Worm (Caenorhabditis elegans): ENCODE measurements around the gene asm-2.
A peak's percentile ranks its signal among the peaks of the same experiment; 100 is the strongest.

asm-2 gene

ce11 chrX:11299642-11300307 lies 24.3 kb downstream of the asm-2 start, which contains the start of the genes snrp-40.1 and F08G12.3 (continued):
- TF ChIP-seq tag-97 (GFP tag; IDR thresholded peaks at IDR 0.05) (no peak), madf-9 (GFP tag; conservative IDR thresholded peaks at IDR 0.05) (peak; percentile 27), cey-2 (tag; optimal IDR thresholded peaks at IDR 0.05; ENCODE audit: borderline replicate concordance, insufficient read depth) (no peak), nhr-76 (tag; optimal IDR thresholded peaks at IDR 0.05) (no peak), nhr-25 (tag; optimal IDR thresholded peaks at IDR 0.05; ENCODE audit: borderline replicate concordance, insufficient read depth) (peak; percentile 71), rbr-2 (tag; optimal IDR thresholded peaks at IDR 0.05) (peak; percentile 89), madf-5 (GFP tag; IDR thresholded peaks at IDR 0.05) (no peak), daf-19 (GFP tag; conservative IDR thresholded peaks at IDR 0.05) (no peak), lin-1 (GFP tag; IDR thresholded peaks at IDR 0.05) (no peak), nhr-6 (tag; optimal IDR thresholded peaks at IDR 0.05) (peak; percentile 86), mdl-1 (tag; optimal IDR thresholded peaks at IDR 0.05) (peak; percentile 59 to 88), ceh-82 (tag; optimal IDR thresholded peaks at IDR 0.05) (no peak), jun-1 (tag; optimal IDR thresholded peaks at IDR 0.05) (peak; percentile 14), ceh-20 (GFP tag; IDR thresholded peaks at IDR 0.05) (0 out of 2 replicates have a peak, but pooled peaks have one; percentile 33), lir-3 (tag; optimal IDR thresholded peaks at IDR 0.05) (no peak), nhr-237 (tag; optimal IDR thresholded peaks at IDR 0.05) (no peak), dpl-1 (GFP tag; optimal IDR thresholded peaks at IDR 0.05) (peak; percentile 62), gei-8 (GFP tag; optimal IDR thresholded peaks at IDR 0.05) (no peak), daf-16 (GFP tag; optimal IDR thresholded peaks at IDR 0.05) (peak in 1 of 2 experiments; percentile 59), daf-16 (tag; optimal IDR thresholded peaks at IDR 0.05) (peak; percentile 83), T26A8.4 (GFP tag; IDR thresholded peaks at IDR 0.05) (peak; percentile 51; the same call in 1 of the 2 replicates), arid-1 (GFP tag; conservative IDR thresholded peaks at IDR 0.05) (peak; percentile 47; the same call in 1 of the 2 replicates), hlh-11 (tag; optimal IDR thresholded peaks at IDR 0.05) (peak; percentile 92), attf-4 (tag; optimal IDR thresholded peaks at IDR 0.05) (no peak), nhr-77 (tag; optimal IDR thresholded peaks at IDR 0.05) (peak; percentile 78), pha-4 (GFP tag; IDR thresholded peaks at IDR 0.05) (no peak), pha-4 (tag; optimal IDR thresholded peaks at IDR 0.05) (no peak), tra-1 (GFP tag; IDR thresholded peaks at IDR 0.05) (peak; percentile 50; the same call in 1 of the 2 replicates), F37D6.2 (tag; optimal IDR thresholded peaks at IDR 0.05) (peak; percentile 57), lin-13 (GFP tag; optimal IDR thresholded peaks at IDR 0.05) (peak; percentile 28), unc-39 (tag; optimal IDR thresholded peaks at IDR 0.05) (no peak), mxl-3 (GFP tag; optimal IDR thresholded peaks at IDR 0.05) (peak; percentile 93), daf-8 (GFP tag; IDR thresholded peaks at IDR 0.05) (no peak), ceh-28 (tag; optimal IDR thresholded peaks at IDR 0.05) (no peak), fkh-10 (GFP tag; optimal IDR thresholded peaks at IDR 0.05) (peak; percentile 90), unc-130 (GFP tag; optimal IDR thresholded peaks at IDR 0.05) (no peak), T20F7.1 (GFP tag; optimal IDR thresholded peaks at IDR 0.05) (peak; percentile 14), nhr-48 (tag; optimal IDR thresholded peaks at IDR 0.05) (peak; percentile 68), ztf-7 (tag; optimal IDR thresholded peaks at IDR 0.05) (no peak), D1046.2 (GFP tag; IDR thresholded peaks at IDR 0.05) (no peak), nhr-111 (GFP tag; optimal IDR thresholded peaks at IDR 0.05) (no peak), ama-1 (optimal IDR thresholded peaks at IDR 0.05) (no peak), ZK546.5 (tag; optimal IDR thresholded peaks at IDR 0.05) (no peak), zip-2 (tag; optimal IDR thresholded peaks at IDR 0.05) (no peak), unc-62 (GFP tag; optimal IDR thresholded peaks at IDR 0.05 in 1 of 2) (peak in 1 of 2 experiments; percentile 81), unc-62 (tag; optimal IDR thresholded peaks at IDR 0.05) (no peak), vab-7 (GFP tag; IDR thresholded peaks at IDR 0.05) (peak; percentile 30; the same call in 1 of the 2 replicates), set-16 (GFP tag; IDR thresholded peaks at IDR 0.05) (no peak; the same call in none of the 2 replicates), spr-3 (GFP tag; optimal IDR thresholded peaks at IDR 0.05) (no peak), snpc-4 (tag; optimal IDR thresholded peaks at IDR 0.05) (no peak), F44E2.7 (GFP tag; IDR thresholded peaks at IDR 0.05) (no peak)
